Worm (Caenorhabditis elegans) whole organism, mixed stage, embryonic: Measurements from ENCODE around the gene dpy-7.

Source experiments
- ceh-43 ChIP-seq: fragments of 200-800 bp; sonication (Bioruptor generic); optimal IDR thresholded peaks from 2 replicates; lab custom pipeline; 2018; ENCODE audit warnings: mild to moderate bottlenecking, missing genetic modification characterization, moderate library complexity, missing compliant biosample characterization
- nhr-12 ChIP-seq: fragments of 150-350 bp; optimal IDR thresholded peaks from 2 replicates; lab custom pipeline; 2014; ENCODE audit warnings: missing biosample characterization, missing genetic modification characterization
- ztf-11 ChIP-seq: fragments of 150-350 bp; optimal IDR thresholded peaks from 2 replicates; lab custom pipeline; 2014; ENCODE audit warnings: missing biosample characterization, missing genetic modification characterization

DNA sequence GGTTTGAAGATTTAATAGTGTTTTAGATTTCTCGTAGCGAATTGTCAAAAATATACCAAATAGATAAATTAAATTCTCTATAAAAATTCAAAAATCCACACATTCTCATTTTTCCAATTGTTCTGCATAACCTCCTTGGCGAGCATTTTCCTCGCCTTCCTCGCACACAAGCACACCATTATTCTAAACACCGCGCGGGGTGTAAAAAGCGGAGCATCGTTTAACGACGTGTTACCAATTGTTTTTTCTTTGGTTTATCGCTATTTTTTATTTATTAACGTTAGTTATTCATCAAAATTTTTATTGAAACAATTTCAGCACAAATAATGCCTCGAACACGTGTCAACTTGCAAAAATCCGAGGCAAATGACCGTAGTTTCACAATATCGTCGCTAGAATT is 27.4 kb upstream of the dpy-7 start, which contains the start of gene vps-52:
- TF ChIP-seq nhr-12 (tag; lab: Kevin White, UChicago) (no peak), ztf-11 (no peak), ceh-43 (no peak)
